Fruit fly (Drosophila melanogaster): ENCODE data around the gene Kaz-m1.

dm6 chr3R:26014262-26014833 is at the start of gene Kaz-m1:
- no peak for TF ChIP-seq fru (GFP tag; optimal IDR thresholded peaks at IDR 0.05)
- TF ChIP-seq Dfd (GFP tag; optimal IDR thresholded peaks at IDR 0.05): no peak
- no peak for TF ChIP-seq psq (GFP tag; optimal IDR thresholded peaks at IDR 0.05)
- no peak for TF ChIP-seq usp (GFP tag; optimal IDR thresholded peaks at IDR 0.05)
- no peak for TF ChIP-seq Hr78 (GFP tag; optimal IDR thresholded peaks at IDR 0.05)
- no peak for TF ChIP-seq Vsx2 (GFP tag; optimal IDR thresholded peaks at IDR 0.05; ENCODE audit: partially characterized antibody)
- no peak for TF ChIP-seq brk (GFP tag; optimal IDR thresholded peaks at IDR 0.05)
- no peak for TF ChIP-seq Myc (optimal IDR thresholded peaks at IDR 0.05)

Measured in whole organism, wandering third instar larva.